Fruit fly (Drosophila melanogaster): ENCODE measurements around the gene Dtwd2.
A peak's percentile ranks its signal among the peaks of the same experiment; 100 is the strongest.

Gene Dtwd2

DNA sequence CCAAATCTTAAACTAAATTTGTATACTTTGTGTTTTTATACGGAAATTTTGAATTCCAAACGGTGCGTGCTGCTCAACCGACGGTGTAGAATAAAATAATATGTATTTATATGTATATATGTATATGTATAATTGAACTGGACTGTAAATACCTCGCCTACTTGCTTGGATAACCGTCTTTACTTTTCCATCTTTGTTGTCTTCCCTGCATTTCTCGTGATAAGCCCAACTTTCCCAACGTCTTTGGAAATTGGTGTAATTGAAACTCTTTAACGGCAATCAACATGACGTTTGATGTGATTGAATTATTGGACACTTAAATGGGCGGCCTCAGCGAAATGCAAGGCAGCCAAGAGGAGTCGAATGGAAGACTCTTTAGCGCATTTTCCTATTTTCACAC, 41.3 kb upstream of the Dtwd2 start, which contains the start of gene CG1288:
Gene CG1288, minus strand, starts transcription at position 101 of the 400 bp plus-strand sequence.
- TF ChIP-seq CG7928 (GFP tag; optimal IDR thresholded peaks at IDR 0.05) (no peak), cg (GFP tag; optimal IDR thresholded peaks at IDR 0.05) (no peak), CG7987 (GFP tag; optimal IDR thresholded peaks at IDR 0.05) (no peak), ap (GFP tag; IDR thresholded peaks at IDR 0.05) (no peak), dmrt11E (tag; optimal IDR thresholded peaks at IDR 0.05) (no peak), run (tag; optimal IDR thresholded peaks at IDR 0.05) (no peak), vnd (GFP tag; IDR thresholded peaks at IDR 0.05; ENCODE audit: partially characterized antibody) (no peak), CG7372 (GFP tag; IDR thresholded peaks at IDR 0.05) (no peak)

DNA sequence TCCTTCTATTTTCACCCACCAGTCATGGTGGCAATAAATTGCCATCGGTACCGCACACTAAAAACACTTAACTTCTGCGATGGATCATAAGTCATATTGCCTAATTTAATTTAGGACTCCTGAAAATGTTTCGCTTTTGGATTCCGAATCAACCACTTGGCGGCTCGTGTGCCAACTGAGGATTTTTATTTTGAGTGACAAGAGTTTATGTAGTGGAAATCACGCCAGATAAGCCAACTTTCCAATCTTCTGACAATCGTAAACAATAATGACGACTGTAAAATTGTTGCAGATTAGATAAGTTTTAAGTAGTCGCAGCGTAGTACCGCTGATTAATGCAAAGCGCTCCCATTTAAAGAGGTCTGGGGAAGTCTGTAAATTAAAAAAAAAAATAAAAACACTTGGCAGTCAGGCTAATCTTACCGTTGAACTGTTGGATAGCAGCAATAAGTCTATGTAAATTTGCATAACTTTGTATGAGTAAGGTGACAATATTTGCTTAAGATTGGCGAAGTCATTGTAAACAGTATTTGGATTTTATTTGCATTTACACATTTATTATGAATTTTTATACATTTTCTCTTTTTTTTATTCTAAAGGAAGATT, 32.6 kb upstream of the Dtwd2 start, which contains the start of gene CG14606:
Gene CG14606, minus strand, starts transcription at position 160 of the 606 bp plus-strand sequence.
- no peak for TF ChIP-seq CG10654 (GFP tag; optimal IDR thresholded peaks at IDR 0.05)
- TF ChIP-seq CG9215 (GFP tag; IDR thresholded peaks at IDR 0.05), result no peak
- peak; percentile 33 for TF ChIP-seq fd3F (GFP tag; optimal IDR thresholded peaks at IDR 0.05)
- TF ChIP-seq pzg (GFP tag; optimal IDR thresholded peaks at IDR 0.05), result no peak
- no peak for TF ChIP-seq crp (GFP tag; optimal IDR thresholded peaks at IDR 0.05)
- no peak for TF ChIP-seq CG2202 (tag; optimal IDR thresholded peaks at IDR 0.05)
- peak; percentile 46 for TF ChIP-seq scrt (GFP tag; optimal IDR thresholded peaks at IDR 0.05)
- TF ChIP-seq NC2α (GFP tag; optimal IDR thresholded peaks at IDR 0.05), result no peak
- TF ChIP-seq stwl (tag; optimal IDR thresholded peaks at IDR 0.05), result no peak
- peak; percentile 8 for TF ChIP-seq CG12071 (GFP tag; optimal IDR thresholded peaks at IDR 0.05)
- TF ChIP-seq CG17361 (GFP tag; IDR thresholded peaks at IDR 0.05), result no peak
- 0 out of 2 replicates have a peak, but pooled peaks have one; percentile 13 for TF ChIP-seq Rfx (GFP tag; IDR thresholded peaks at IDR 0.05)
- TF ChIP-seq Spps (tag; optimal IDR thresholded peaks at IDR 0.05), result no peak
- TF ChIP-seq bbx (GFP tag; IDR thresholded peaks at IDR 0.05; ENCODE audit: partially characterized antibody), result no peak
- no peak for TF ChIP-seq ac (GFP tag; optimal IDR thresholded peaks at IDR 0.05)
- no peak for TF ChIP-seq CG7963 (GFP tag; IDR thresholded peaks at IDR 0.05; ENCODE audit: partially characterized antibody)
- no peak for TF ChIP-seq MESR4 (GFP tag; optimal IDR thresholded peaks at IDR 0.05)
- TF ChIP-seq caup (GFP tag; optimal IDR thresholded peaks at IDR 0.05; ENCODE audit: severe bottlenecking), result peak; percentile 7
- TF ChIP-seq Drgx (GFP tag; IDR thresholded peaks at IDR 0.05), result no peak
- TF ChIP-seq CG4707 (GFP tag; optimal IDR thresholded peaks at IDR 0.05), result no peak
- TF ChIP-seq dpn (GFP tag; optimal IDR thresholded peaks at IDR 0.05), result no peak
- TF ChIP-seq run (tag; optimal IDR thresholded peaks at IDR 0.05), result no peak
- 0 out of 2 replicates have a peak, but pooled peaks have one; percentile 38 for TF ChIP-seq GATAe (GFP tag; conservative IDR thresholded peaks at IDR 0.05)
- no peak for TF ChIP-seq Hr39 (optimal IDR thresholded peaks at IDR 0.05)
- peak; percentile 14 for TF ChIP-seq CG34376 (GFP tag; optimal IDR thresholded peaks at IDR 0.05)
- no peak for TF ChIP-seq peb (GFP tag; IDR thresholded peaks at IDR 0.05)
- no peak for TF ChIP-seq Atf6 (GFP tag; IDR thresholded peaks at IDR 0.05)
- no peak for TF ChIP-seq so (GFP tag; IDR thresholded peaks at IDR 0.05)
- peak; percentile 65 for TF ChIP-seq lab (GFP tag; optimal IDR thresholded peaks at IDR 0.05)
- no peak for TF ChIP-seq CG18262 (tag; optimal IDR thresholded peaks at IDR 0.05)
- TF ChIP-seq sob (GFP tag; IDR thresholded peaks at IDR 0.05), result no peak
- TF ChIP-seq BEAF-32 (GFP tag; optimal IDR thresholded peaks at IDR 0.05), result no peak
- no peak for TF ChIP-seq Elba2 (GFP tag; optimal IDR thresholded peaks at IDR 0.05)
- TF ChIP-seq kay (GFP tag; optimal IDR thresholded peaks at IDR 0.05), result no peak
- TF ChIP-seq CoRest (tag; optimal IDR thresholded peaks at IDR 0.05), result peak; percentile 21
- peak; percentile 48 for TF ChIP-seq CG18599 (GFP tag; optimal IDR thresholded peaks at IDR 0.05)
- peak; percentile 48 for TF ChIP-seq Meics (GFP tag; optimal IDR thresholded peaks at IDR 0.05)
- TF ChIP-seq Fer3 (tag; optimal IDR thresholded peaks at IDR 0.05), result peak; percentile 37
- TF ChIP-seq fu2 (GFP tag; optimal IDR thresholded peaks at IDR 0.05), result no peak
- peak; percentile 53 for TF ChIP-seq CG3281 (GFP tag; optimal IDR thresholded peaks at IDR 0.05)
- TF ChIP-seq BtbVII (GFP tag; optimal IDR thresholded peaks at IDR 0.05), result peak; percentile 21

All from whole organism, embryonic.